Worm (Caenorhabditis elegans) whole organism, L4 larva: ENCODE measurements around the gene acr-3.

Experiments used
- F10B5.3 ChIP-seq: sonication (generic microtip); optimal IDR thresholded peaks from 2 replicates; lab custom pipeline; 2016; ENCODE audit warnings: mild to moderate bottlenecking, missing genetic modification characterization, missing compliant biosample characterization
- F26F4.8 ChIP-seq: fragments of 200-800 bp; sonication (Bioruptor generic); conservative IDR thresholded peaks from 2 replicates; pipeline ENCODE4 v1.3.6; 2022; ENCODE audit warnings: missing genetic modification characterization, missing compliant biosample characterization
- T26A8.4 ChIP-seq: fragments of 200-800 bp; sonication (Bioruptor generic); IDR thresholded peaks from 2 replicates; pipeline ENCODE4 v1.3.6; 2022; ENCODE audit warnings: missing genetic modification characterization, missing compliant biosample characterization
- Y105C5A.15 ChIP-seq: fragments of 200-800 bp; sonication (Bioruptor generic); IDR thresholded peaks from 2 replicates; pipeline ENCODE4 v1.3.6; 2022; ENCODE audit warnings: missing genetic modification characterization, missing compliant biosample characterization
- Y48G9A.11 ChIP-seq: fragments of 200-800 bp; sonication (Bioruptor generic); IDR thresholded peaks from 2 replicates; pipeline ENCODE4 v1.3.6; 2022; ENCODE audit warnings: missing genetic modification reagents, missing genetic modification characterization, missing compliant biosample characterization
- Y75B8A.6 ChIP-seq: fragments of 200-800 bp; sonication (Bioruptor generic); IDR thresholded peaks from 2 replicates; pipeline ENCODE4 v1.3.6; 2022; ENCODE audit warnings: missing genetic modification reagents, missing genetic modification characterization, missing compliant biosample characterization
- ama-1 ChIP-seq: fragments of 150-350 bp; optimal IDR thresholded peaks from 2 replicates; lab custom pipeline; 2014; ENCODE audit warnings: inconsistent platforms, mixed read lengths
- arid-1 ChIP-seq: fragments of 200-800 bp; sonication (Bioruptor generic); conservative IDR thresholded peaks from 2 replicates; pipeline ENCODE4 v1.3.6; 2022; ENCODE audit warnings: missing genetic modification reagents, missing genetic modification characterization, missing compliant biosample characterization
- attf-4 ChIP-seq: sonication (generic microtip); optimal IDR thresholded peaks from 3 replicates; lab custom pipeline; 2017; ENCODE audit warnings: missing biosample characterization, missing genetic modification characterization
- ceh-44 ChIP-seq: fragments of 200-800 bp; sonication (Bioruptor generic); IDR thresholded peaks from 2 replicates; pipeline ENCODE4 v1.3.6; 2022; ENCODE audit warnings: missing genetic modification reagents, missing genetic modification characterization, missing compliant biosample characterization
- ceh-82 ChIP-seq: sonication (generic microtip); optimal IDR thresholded peaks from 2 replicates; lab custom pipeline; 2017; ENCODE audit warnings: missing biosample characterization, missing genetic modification characterization
- cey-2 ChIP-seq: sonication (generic microtip); optimal IDR thresholded peaks from 3 replicates; lab custom pipeline; 2017; ENCODE audit warnings: missing genetic modification characterization, mild to moderate bottlenecking, missing compliant biosample characterization, antibody characterized with exemption, borderline replicate concordance; ENCODE audit not compliant: insufficient read depth
- daf-19 ChIP-seq: fragments of 200-800 bp; sonication (Bioruptor generic); conservative IDR thresholded peaks from 2 replicates; pipeline ENCODE4 v1.3.6; 2022; ENCODE audit warnings: missing genetic modification characterization, missing compliant biosample characterization
- daf-8 ChIP-seq: fragments of 200-800 bp; sonication (Bioruptor generic); IDR thresholded peaks from 2 replicates; pipeline ENCODE4 v1.3.6; 2022; ENCODE audit warnings: missing genetic modification characterization, missing compliant biosample characterization
- dmd-6 ChIP-seq: fragments of 200-800 bp; sonication (Bioruptor generic); IDR thresholded peaks from 2 replicates; pipeline ENCODE4 v1.3.6; 2022; ENCODE audit warnings: missing genetic modification reagents, missing genetic modification characterization, missing compliant biosample characterization
- dmd-9 ChIP-seq: fragments of 200-800 bp; sonication (Bioruptor generic); IDR thresholded peaks from 2 replicates; pipeline ENCODE4 v1.3.6; 2022; ENCODE audit warnings: missing genetic modification reagents, missing genetic modification characterization, missing compliant biosample characterization
- dpl-1 ChIP-seq: fragments of 150-350 bp; optimal IDR thresholded peaks from 2 replicates; lab custom pipeline; 2014; ENCODE audit warnings: missing biosample characterization, missing genetic modification reagents, missing genetic modification characterization
- dve-1 ChIP-seq: sonication (generic microtip); optimal IDR thresholded peaks from 2 replicates; lab custom pipeline; 2017; ENCODE audit warnings: antibody characterized with exemption, mild to moderate bottlenecking, missing genetic modification characterization, missing compliant biosample characterization; ENCODE audit not compliant: insufficient read depth
- egl-27 ChIP-seq: sonication (generic microtip); optimal IDR thresholded peaks from 3 replicates; lab custom pipeline; 2017; ENCODE audit warnings: missing biosample characterization, missing genetic modification reagents, missing genetic modification characterization
- hmg-1.1 ChIP-seq: fragments of 200-800 bp; sonication (Bioruptor generic); IDR thresholded peaks from 2 replicates; pipeline ENCODE4 v1.3.6; 2022; ENCODE audit warnings: missing genetic modification reagents, missing genetic modification characterization, missing compliant biosample characterization
- jun-1 ChIP-seq: fragments of 150-350 bp; optimal IDR thresholded peaks from 2 replicates; lab custom pipeline; 2014; ENCODE audit warnings: missing biosample characterization, missing genetic modification reagents, missing genetic modification characterization
- lin-1 ChIP-seq: fragments of 200-800 bp; sonication (Bioruptor generic); IDR thresholded peaks from 2 replicates; pipeline ENCODE4 v1.3.6; 2022; ENCODE audit warnings: missing genetic modification reagents, missing genetic modification characterization, missing compliant biosample characterization
- lin-13 ChIP-seq: fragments of 150-350 bp; optimal IDR thresholded peaks from 2 replicates; lab custom pipeline; 2014; ENCODE audit warnings: missing biosample characterization, missing genetic modification reagents, missing genetic modification characterization
- lin-15B ChIP-seq: fragments of 150-350 bp; sonication (generic microtip); optimal IDR thresholded peaks from 3 replicates; lab custom pipeline; 2014; ENCODE audit warnings: missing biosample characterization, missing genetic modification characterization
- lin-29 ChIP-seq: fragments of 200-800 bp; sonication (Bioruptor generic); IDR thresholded peaks from 2 replicates; pipeline ENCODE4 v1.3.6; 2022; ENCODE audit warnings: missing genetic modification reagents, missing genetic modification characterization, missing compliant biosample characterization
- lin-38 ChIP-seq: fragments of 200-800 bp; sonication (Bioruptor generic); IDR thresholded peaks from 2 replicates; pipeline ENCODE4 v1.3.6; 2022; ENCODE audit warnings: missing genetic modification reagents, missing genetic modification characterization, missing compliant biosample characterization
- lir-3 ChIP-seq: sonication (generic microtip); optimal IDR thresholded peaks from 2 replicates; lab custom pipeline; 2016; ENCODE audit warnings: mild to moderate bottlenecking, missing genetic modification characterization, missing compliant biosample characterization
- lsy-2 ChIP-seq, 2 experiments: fragments of 150-350 bp in 1 of 2; sonication (generic microtip) in 1 of 2; optimal IDR thresholded peaks; 2 replicates each; lab custom pipeline; 2014 to 2017; ENCODE audit warnings: missing biosample characterization in 2 of 2, missing genetic modification characterization in 2 of 2
- madf-9 ChIP-seq: fragments of 200-800 bp; sonication (Bioruptor generic); conservative IDR thresholded peaks from 2 replicates; pipeline ENCODE4 v1.3.6; 2022; ENCODE audit warnings: missing genetic modification reagents, missing genetic modification characterization, missing compliant biosample characterization
- mdt-29 ChIP-seq: fragments of 200-800 bp; sonication (Bioruptor generic); IDR thresholded peaks from 2 replicates; pipeline ENCODE4 v1.3.6; 2022; ENCODE audit warnings: missing genetic modification reagents, missing genetic modification characterization, missing compliant biosample characterization
- mep-1 ChIP-seq: fragments of 150-350 bp; sonication (generic microtip); optimal IDR thresholded peaks from 3 replicates; lab custom pipeline; 2014; ENCODE audit warnings: missing biosample characterization, missing genetic modification characterization
- mxl-2 ChIP-seq: fragments of 200-800 bp; sonication (Bioruptor generic); conservative IDR thresholded peaks from 2 replicates; pipeline ENCODE4 v1.3.6; 2022; ENCODE audit warnings: missing genetic modification reagents, missing genetic modification characterization, missing compliant biosample characterization
- nhr-10 ChIP-seq: fragments of 150-350 bp; optimal IDR thresholded peaks from 2 replicates; lab custom pipeline; 2014; ENCODE audit warnings: missing biosample characterization, missing genetic modification characterization
- nhr-41 ChIP-seq: fragments of 200-800 bp; sonication (Bioruptor generic); IDR thresholded peaks from 2 replicates; pipeline ENCODE4 v1.3.6; 2022; ENCODE audit warnings: missing genetic modification reagents, missing genetic modification characterization, missing compliant biosample characterization
- nhr-42 ChIP-seq: fragments of 200-800 bp; sonication (Bioruptor generic); IDR thresholded peaks from 2 replicates; pipeline ENCODE4 v1.3.6; 2022; ENCODE audit warnings: missing genetic modification characterization, missing compliant biosample characterization
- php-3 ChIP-seq: fragments of 200-800 bp; sonication (Bioruptor generic); IDR thresholded peaks from 2 replicates; pipeline ENCODE4 v1.3.6; 2022; ENCODE audit warnings: missing genetic modification reagents, missing genetic modification characterization, missing compliant biosample characterization
- pqm-1 ChIP-seq: sonication (generic microtip); optimal IDR thresholded peaks from 2 replicates; lab custom pipeline; 2017; ENCODE audit warnings: missing biosample characterization, missing genetic modification characterization
- rbr-2 ChIP-seq: sonication (generic microtip); optimal IDR thresholded peaks from 2 replicates; lab custom pipeline; 2016; ENCODE audit warnings: missing genotype, missing genetic modification characterization, missing compliant biosample characterization
- saeg-2 ChIP-seq: fragments of 200-800 bp; sonication (Bioruptor generic); IDR thresholded peaks from 2 replicates; pipeline ENCODE4 v1.3.6; 2022; ENCODE audit warnings: missing genetic modification reagents, missing genetic modification characterization, missing compliant biosample characterization
- set-16 ChIP-seq: fragments of 200-800 bp; sonication (Bioruptor generic); IDR thresholded peaks from 2 replicates; pipeline ENCODE4 v1.3.6; 2022; ENCODE audit warnings: missing genetic modification reagents, missing genetic modification characterization, missing compliant biosample characterization
- skn-1 ChIP-seq: fragments of 150-350 bp; optimal IDR thresholded peaks from 2 replicates; lab custom pipeline; 2014; ENCODE audit warnings: missing biosample characterization, missing genetic modification characterization
- snpc-4 ChIP-seq: fragments of 150-350 bp; optimal IDR thresholded peaks from 2 replicates; lab custom pipeline; 2014; ENCODE audit warnings: missing biosample characterization, missing genetic modification characterization
- spr-3 ChIP-seq: fragments of 200-800 bp; sonication (Bioruptor generic); optimal IDR thresholded peaks from 2 replicates; lab custom pipeline; 2018; ENCODE audit warnings: mild to moderate bottlenecking, missing genetic modification characterization, missing compliant biosample characterization
- tra-1 ChIP-seq: fragments of 200-800 bp; sonication (Bioruptor generic); IDR thresholded peaks from 2 replicates; pipeline ENCODE4 v1.3.6; 2022; ENCODE audit warnings: missing genetic modification reagents, missing genetic modification characterization, missing compliant biosample characterization
- unc-130 ChIP-seq: sonication (generic microtip); optimal IDR thresholded peaks from 2 replicates; lab custom pipeline; 2016; ENCODE audit warnings: missing genetic modification reagents, missing genetic modification characterization, missing compliant biosample characterization
- unc-39 ChIP-seq: sonication (generic microtip); optimal IDR thresholded peaks from 2 replicates; lab custom pipeline; 2017; ENCODE audit warnings: missing biosample characterization, missing genetic modification characterization
- unc-62 ChIP-seq, 3 experiments: fragments of 150-350 bp in 1 of 3; sonication (generic microtip); optimal IDR thresholded peaks in 2 of 3; peaks in 1 of 3; 1 replicate in 1 of 3; 2 replicates in 2 of 3; lab custom pipeline; 2014 to 2017; ENCODE audit warnings: missing biosample characterization in 3 of 3, missing genetic modification characterization in 3 of 3, missing genetic modification reagents in 3 of 3, missing genotype in 1 of 3
- vab-7 ChIP-seq: fragments of 200-800 bp; sonication (Bioruptor generic); IDR thresholded peaks from 2 replicates; pipeline ENCODE4 v1.3.6; 2022; ENCODE audit warnings: missing genetic modification reagents, missing genetic modification characterization, missing compliant biosample characterization
- zip-2 ChIP-seq: fragments of 150-350 bp; optimal IDR thresholded peaks from 2 replicates; lab custom pipeline; 2014; ENCODE audit warnings: missing biosample characterization, missing genetic modification characterization
- ztf-11 ChIP-seq: fragments of 150-350 bp; optimal IDR thresholded peaks from 2 replicates; lab custom pipeline; 2014; ENCODE audit warnings: missing biosample characterization, missing genetic modification characterization
- ztf-7 ChIP-seq: fragments of 150-350 bp; optimal IDR thresholded peaks from 2 replicates; lab custom pipeline; 2014; ENCODE audit warnings: missing biosample characterization, missing genetic modification characterization

Gene acr-3

DNA sequence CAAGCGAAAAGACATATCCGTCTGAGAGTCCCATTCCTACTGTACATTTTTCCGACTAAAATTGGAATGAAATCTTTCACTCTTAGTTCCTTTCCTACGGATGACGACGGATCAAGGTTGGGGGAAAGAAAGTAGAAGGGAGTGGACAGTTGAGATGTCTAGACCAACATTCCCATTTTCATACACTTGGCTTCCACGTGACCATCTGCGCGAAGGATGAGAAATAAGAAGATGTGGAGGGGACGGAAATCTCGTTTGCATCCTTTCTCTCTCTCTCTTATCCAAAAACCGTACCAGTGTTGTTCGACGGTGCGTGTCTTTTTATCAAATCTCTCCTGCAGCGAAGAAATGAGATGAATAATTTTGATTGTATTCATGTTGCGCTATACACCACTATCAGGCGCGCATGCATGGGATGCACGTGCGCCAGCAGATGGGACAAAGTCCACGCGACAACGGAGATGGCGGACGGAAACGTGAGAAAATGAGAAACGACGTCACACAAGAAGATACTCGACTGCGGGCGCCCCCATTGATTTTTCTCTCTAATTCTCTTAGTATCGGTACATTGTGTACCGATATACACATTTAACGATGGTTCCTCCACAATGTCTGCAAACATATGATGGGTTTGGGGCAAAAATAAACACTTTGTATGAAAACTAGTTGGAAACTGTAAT, 28.1 kb downstream of the acr-3 start (continued):
- TF ChIP-seq nhr-41 (no peak), jun-1 (tag; lab: Kevin White, UChicago) (no peak), dpl-1 (GFP tag; lab: Kevin White, UChicago) (peak; percentile 36), Y75B8A.6 (GFP tag; lab: Robert Waterston, UW) (no peak), zip-2 (tag; lab: Kevin White, UChicago) (peak; percentile 50), set-16 (peak; percentile 65), Y105C5A.15 (GFP tag; lab: Robert Waterston, UW) (no peak), arid-1 (peak; percentile 66), tra-1 (GFP tag; lab: Robert Waterston, UW) (peak; percentile 93), dmd-9 (no peak), Y48G9A.11 (GFP tag; lab: Robert Waterston, UW) (no peak), madf-9 (0 out of 2 replicates have a peak, but pooled peaks have one; percentile 37), unc-130 (GFP tag; lab: Kevin White, UChicago) (no peak), lin-1 (peak; percentile 91), F26F4.8 (GFP tag; lab: Robert Waterston, UW) (no peak), skn-1 (tag; lab: Kevin White, UChicago) (no peak), daf-8 (GFP tag; lab: Robert Waterston, UW) (no peak), spr-3 (peak; percentile 30), ceh-44 (GFP tag; lab: Robert Waterston, UW) (no peak), lsy-2 (tag; optimal IDR thresholded peaks at IDR 0.05; lab: Kevin White, UChicago) (peak; percentile 73 to 86), ztf-7 (no peak), snpc-4 (tag; lab: Kevin White, UChicago) (no peak), mep-1 (tag; lab: Kevin White, UChicago) (peak; percentile 92), vab-7 (0 out of 2 replicates have a peak, but pooled peaks have one; percentile 27), lin-15B (tag; lab: Kevin White, UChicago) (no peak), ztf-11 (tag; lab: Kevin White, UChicago) (no peak), lin-29 (GFP tag; lab: Robert Waterston, UW) (no peak), ceh-82 (no peak), daf-19 (GFP tag; lab: Robert Waterston, UW) (no peak), php-3 (GFP tag; lab: Robert Waterston, UW) (peak; percentile 64), egl-27 (tag; lab: Kevin White, UChicago) (peak; percentile 47), lin-38 (GFP tag; lab: Robert Waterston, UW) (peak; percentile 53), cey-2 (tag; lab: Kevin White, UChicago) (peak; percentile 91), saeg-2 (GFP tag; lab: Robert Waterston, UW) (peak; percentile 84; the same call in 1 of the 2 replicates)

DNA sequence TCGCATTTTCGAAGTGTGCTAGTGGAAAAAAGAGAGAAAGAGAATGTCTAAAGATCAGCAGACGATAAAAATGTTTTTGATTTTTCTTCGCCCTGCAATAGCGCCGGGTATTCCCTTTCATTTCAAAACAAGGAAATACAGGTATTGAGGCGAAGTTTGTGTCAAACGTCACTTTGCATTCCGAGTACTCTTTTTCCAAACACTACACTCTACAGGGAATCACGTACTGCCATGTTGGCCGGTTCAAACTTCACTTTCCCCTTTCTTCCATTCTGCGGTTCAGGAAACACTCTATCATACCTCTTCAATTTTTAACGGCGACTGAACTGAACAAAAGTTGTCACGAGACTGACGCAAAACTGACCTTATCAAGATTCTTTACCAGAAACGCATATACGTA, 29.2 kb downstream of the acr-3 start:
- no peak for TF ChIP-seq unc-39 (tag; lab: Kevin White, UChicago)
- no peak for TF ChIP-seq F26F4.8 (GFP tag; lab: Robert Waterston, UW)
- TF ChIP-seq lin-13 (GFP tag; lab: Kevin White, UChicago) = no peak
- 0 out of 2 replicates have a peak, but pooled peaks have one; percentile 31 for TF ChIP-seq dmd-6 (GFP tag; lab: Robert Waterston, UW)
- TF ChIP-seq T26A8.4 (GFP tag; lab: Robert Waterston, UW) = no peak
- TF ChIP-seq dmd-9 = no peak
- peak; percentile 10 for TF ChIP-seq dve-1 (tag; lab: Kevin White, UChicago)
- TF ChIP-seq nhr-10 (tag; lab: Kevin White, UChicago) = no peak
- no peak for TF ChIP-seq rbr-2
- 0 out of 2 replicates have a peak, but pooled peaks have one; percentile 16 for TF ChIP-seq hmg-1.1 (GFP tag; lab: Robert Waterston, UW)
- no peak for TF ChIP-seq nhr-42 (GFP tag; lab: Robert Waterston, UW)
- TF ChIP-seq lir-3 (tag; lab: Kevin White, UChicago) = no peak
- TF ChIP-seq ama-1 = no peak
- TF ChIP-seq pqm-1 (tag; lab: Kevin White, UChicago) = no peak
- TF ChIP-seq unc-62 (GFP tag; optimal IDR thresholded peaks at IDR 0.05 in 1 of 2; lab: Kevin White, UChicago) = peak in 1 of 2 experiments; percentile 72
- TF ChIP-seq unc-62 (tag; optimal IDR thresholded peaks at IDR 0.05; lab: Kevin White, UChicago) = no peak
- no peak for TF ChIP-seq mxl-2 (GFP tag; lab: Robert Waterston, UW)
- TF ChIP-seq attf-4 (tag; lab: Kevin White, UChicago) = no peak
- TF ChIP-seq F10B5.3 (tag; lab: Kevin White, UChicago) = no peak
- no peak for TF ChIP-seq mdt-29 (GFP tag; lab: Robert Waterston, UW)
